Worm (Caenorhabditis elegans) whole organism, L4/young adult: ENCODE data around the gene Y39A1C.1.

Source experiments
- W03F9.2 ChIP-seq: fragments of 150-350 bp; optimal IDR thresholded peaks from 2 replicates; lab custom pipeline; 2014; ENCODE audit warnings: missing biosample characterization, missing genetic modification characterization
- dao-5 ChIP-seq: sonication (generic microtip); optimal IDR thresholded peaks from 2 replicates; lab custom pipeline; 2016; ENCODE audit warnings: missing genotype, missing genetic modification characterization, moderate library complexity, missing compliant biosample characterization

- TF ChIP-seq dao-5 (tag; lab: Kevin White, UChicago) = no peak
- TF ChIP-seq W03F9.2 (tag; lab: Kevin White, UChicago) = no peak
Observed at ce11 chrIII:10857984-10858383, 2.7 kb downstream of the Y39A1C.1 start, which contains the start of gene oxi-1.
